Worm (Caenorhabditis elegans): ENCODE results near the gene srw-77.

srw-77 gene

ce11 chrV:16643558-16643957 is at the start of gene srw-77:
TSS of gene srw-77 (minus strand) at chrV:16643658.
- no peak for TF ChIP-seq F13C5.2 (tag; optimal IDR thresholded peaks at IDR 0.05)
- no peak for TF ChIP-seq hnd-1 (tag; optimal IDR thresholded peaks at IDR 0.05)
- no peak for TF ChIP-seq tra-4 (tag; optimal IDR thresholded peaks at IDR 0.05)
- no peak for TF ChIP-seq tbx-37 (GFP tag; conservative IDR thresholded peaks at IDR 0.05)
- no peak for TF ChIP-seq ceh-36 (tag; optimal IDR thresholded peaks at IDR 0.05)
- TF ChIP-seq ets-7 (tag; optimal IDR thresholded peaks at IDR 0.05): no peak

DNA sequence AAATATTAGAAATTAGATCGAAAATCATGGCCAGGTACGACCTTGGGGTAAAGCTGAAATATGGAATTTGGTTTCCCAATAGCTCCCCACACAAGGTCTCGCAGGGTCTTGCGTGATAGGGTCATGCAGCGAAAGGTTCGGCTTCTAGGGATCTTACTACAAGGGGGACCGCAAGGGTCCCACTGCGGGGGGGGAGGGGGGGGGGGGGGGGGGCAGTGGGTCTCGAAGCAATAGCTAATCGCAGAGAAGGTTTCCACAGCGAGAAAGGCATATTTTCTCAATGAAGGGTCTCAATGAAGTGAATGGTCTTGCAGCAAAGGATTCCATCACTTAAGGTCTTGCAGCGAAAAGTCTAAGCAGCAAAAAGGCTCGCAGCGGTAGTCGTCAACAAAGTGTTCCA is 49.5 kb upstream of the srw-77 start:
- TF ChIP-seq scrt-1 (GFP tag; IDR thresholded peaks at IDR 0.05) (no peak), aly-1 (tag; optimal IDR thresholded peaks at IDR 0.05) (no peak), hmg-4 (GFP tag; optimal IDR thresholded peaks at IDR 0.05) (no peak), F13C5.2 (tag; optimal IDR thresholded peaks at IDR 0.05) (no peak), sea-1 (GFP tag; conservative IDR thresholded peaks at IDR 0.05) (no peak), ceh-36 (tag; optimal IDR thresholded peaks at IDR 0.05) (no peak), ets-7 (tag; optimal IDR thresholded peaks at IDR 0.05) (no peak), pes-1 (GFP tag; IDR thresholded peaks at IDR 0.05) (no peak), ceh-13 (GFP tag; optimal IDR thresholded peaks at IDR 0.05) (no peak), tbx-11 (GFP tag; IDR thresholded peaks at IDR 0.05) (no peak), ama-1 (optimal IDR thresholded peaks at IDR 0.05) (no peak), B0310.2 (tag; optimal IDR thresholded peaks at IDR 0.05) (no peak), flt-1 (GFP tag; IDR thresholded peaks at IDR 0.05) (no peak)

ce11 chrV:16687227-16687626 is 43.8 kb upstream of the srw-77 start, which contains the start of gene srz-102:
TSS of gene srz-102 (plus strand) at chrV:16687527.
- TF ChIP-seq tra-4 (tag; optimal IDR thresholded peaks at IDR 0.05) (no peak), aly-1 (tag; optimal IDR thresholded peaks at IDR 0.05) (no peak), ceh-13 (GFP tag; optimal IDR thresholded peaks at IDR 0.05) (no peak), hnd-1 (tag; optimal IDR thresholded peaks at IDR 0.05) (no peak), hmg-4 (GFP tag; optimal IDR thresholded peaks at IDR 0.05) (no peak), ceh-36 (tag; optimal IDR thresholded peaks at IDR 0.05) (no peak), tbx-11 (GFP tag; IDR thresholded peaks at IDR 0.05) (no peak), F13C5.2 (tag; optimal IDR thresholded peaks at IDR 0.05) (no peak)

ce11 chrV:16685725-16686124 is 42.3 kb upstream of the srw-77 start, which contains the start of gene srw-43:
TSS of gene srw-43 (plus strand) at chrV:16686025.
- TF ChIP-seq tbx-37 (GFP tag; conservative IDR thresholded peaks at IDR 0.05) (no peak), tbx-11 (GFP tag; IDR thresholded peaks at IDR 0.05) (no peak), tra-4 (tag; optimal IDR thresholded peaks at IDR 0.05) (no peak), scrt-1 (GFP tag; IDR thresholded peaks at IDR 0.05) (no peak), ceh-36 (tag; optimal IDR thresholded peaks at IDR 0.05) (no peak), F13C5.2 (tag; optimal IDR thresholded peaks at IDR 0.05) (no peak), hmg-4 (GFP tag; optimal IDR thresholded peaks at IDR 0.05) (no peak)

DNA sequence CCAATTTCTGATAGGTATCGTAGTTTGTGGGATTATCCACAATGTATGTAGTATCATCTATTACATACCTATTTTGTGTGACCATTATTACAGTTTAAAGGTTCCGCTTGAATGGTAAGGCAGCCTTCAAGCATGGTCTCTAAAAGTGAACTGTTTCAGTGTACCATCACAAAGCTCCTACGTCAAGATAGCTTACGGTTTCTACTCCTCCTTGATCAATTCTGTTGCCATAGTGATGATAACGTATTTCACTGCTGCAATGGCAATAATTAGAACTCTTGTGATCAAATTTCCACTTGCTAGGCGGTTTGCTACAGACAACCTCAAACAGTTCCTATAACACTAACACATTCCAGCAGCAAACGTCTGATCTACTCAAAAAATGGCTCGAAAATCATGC is 39.9 kb upstream of the srw-77 start:
- no peak for TF ChIP-seq F13C5.2 (tag; optimal IDR thresholded peaks at IDR 0.05)
- TF ChIP-seq sea-1 (GFP tag; conservative IDR thresholded peaks at IDR 0.05): no peak
- TF ChIP-seq tbx-11 (GFP tag; IDR thresholded peaks at IDR 0.05): no peak
- TF ChIP-seq aly-1 (tag; optimal IDR thresholded peaks at IDR 0.05): no peak
- TF ChIP-seq ets-7 (tag; optimal IDR thresholded peaks at IDR 0.05): no peak

ce11 chrV:16682886-16683285 is 39.4 kb upstream of the srw-77 start, which contains the start of gene srw-36:
TSS of gene srw-36 (plus strand) at chrV:16683186.
- TF ChIP-seq sea-1 (GFP tag; conservative IDR thresholded peaks at IDR 0.05): no peak
- no peak for TF ChIP-seq tbx-37 (GFP tag; conservative IDR thresholded peaks at IDR 0.05)
- TF ChIP-seq pes-1 (GFP tag; IDR thresholded peaks at IDR 0.05): no peak
- TF ChIP-seq B0310.2 (tag; optimal IDR thresholded peaks at IDR 0.05): no peak
- TF ChIP-seq tbx-11 (GFP tag; IDR thresholded peaks at IDR 0.05): no peak

DNA sequence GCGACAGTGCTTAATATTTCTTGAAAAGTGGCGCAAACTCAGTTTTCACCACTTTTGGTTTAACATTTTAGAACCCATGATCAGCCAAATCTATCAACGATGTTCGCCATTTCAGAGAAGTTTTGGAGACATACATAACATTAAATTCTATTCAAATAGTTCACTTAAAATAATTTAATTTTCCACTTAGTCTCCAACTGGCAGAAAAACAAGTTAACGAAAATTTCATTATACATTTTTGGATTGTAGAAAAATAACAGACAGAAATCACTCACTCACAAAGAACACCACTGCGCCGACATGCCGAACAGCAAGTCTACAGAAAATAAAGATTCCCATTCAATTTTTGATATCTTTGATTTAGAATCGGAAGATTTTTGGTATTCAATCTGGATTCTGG is 36.5 kb upstream of the srw-77 start, which contains the start of gene srw-44:
TSS of gene srw-44 (plus strand) at position 301 of the 400 bp plus-strand sequence.
- TF ChIP-seq hmbx-1 (tag; optimal IDR thresholded peaks at IDR 0.05) (no peak), sea-1 (GFP tag; conservative IDR thresholded peaks at IDR 0.05) (no peak), pes-1 (GFP tag; IDR thresholded peaks at IDR 0.05) (no peak), tbx-37 (GFP tag; conservative IDR thresholded peaks at IDR 0.05) (no peak), ets-7 (tag; optimal IDR thresholded peaks at IDR 0.05) (no peak), hnd-1 (tag; optimal IDR thresholded peaks at IDR 0.05) (no peak), scrt-1 (GFP tag; IDR thresholded peaks at IDR 0.05) (no peak), B0310.2 (tag; optimal IDR thresholded peaks at IDR 0.05) (no peak), aly-1 (tag; optimal IDR thresholded peaks at IDR 0.05) (no peak), ama-1 (optimal IDR thresholded peaks at IDR 0.05) (no peak), F13C5.2 (tag; optimal IDR thresholded peaks at IDR 0.05) (no peak), flt-1 (GFP tag; IDR thresholded peaks at IDR 0.05) (no peak), hmg-4 (GFP tag; optimal IDR thresholded peaks at IDR 0.05) (no peak), tra-4 (tag; optimal IDR thresholded peaks at IDR 0.05) (no peak)

ce11 chrV:16679237-16679636 is 35.8 kb upstream of the srw-77 start, which contains the start of gene srz-103:
TSS of gene srz-103 (minus strand) at chrV:16679337.
- TF ChIP-seq ceh-36 (tag; optimal IDR thresholded peaks at IDR 0.05) (no peak), ceh-13 (GFP tag; optimal IDR thresholded peaks at IDR 0.05) (no peak)

DNA sequence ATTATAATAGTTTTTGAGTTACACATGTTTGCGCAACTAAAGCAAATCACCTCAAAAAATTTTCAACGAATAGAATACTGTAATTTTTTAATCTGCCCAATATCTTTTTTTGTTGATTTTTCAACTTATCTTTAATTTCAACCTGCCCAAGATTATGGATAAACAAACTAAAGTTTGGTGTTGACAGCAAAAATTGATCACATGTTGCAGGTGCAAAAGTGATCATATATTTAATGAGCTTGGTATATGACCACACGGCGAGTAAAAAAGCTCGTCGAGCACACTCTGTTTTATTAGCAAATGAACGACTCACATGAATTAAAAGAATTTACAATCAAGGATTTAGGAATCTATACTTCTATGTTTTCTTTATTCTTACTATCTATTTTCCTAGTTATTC is 32.1 kb upstream of the srw-77 start, which contains the start of gene srz-1:
TSS of gene srz-1 (plus strand) at position 301 of the 400 bp plus-strand sequence.
- TF ChIP-seq ets-7 (tag; optimal IDR thresholded peaks at IDR 0.05) (no peak), aly-1 (tag; optimal IDR thresholded peaks at IDR 0.05) (no peak), scrt-1 (GFP tag; IDR thresholded peaks at IDR 0.05) (no peak), sea-1 (GFP tag; conservative IDR thresholded peaks at IDR 0.05) (no peak), ceh-36 (tag; optimal IDR thresholded peaks at IDR 0.05) (no peak), ceh-13 (GFP tag; optimal IDR thresholded peaks at IDR 0.05) (no peak)
